Fruit fly (Drosophila melanogaster): ENCODE measurements around the gene MTA1-like.

MTA1-like gene

dm6 chr3R:5620387-5620956, 28.1 kb downstream of the MTA1-like start (continued):
- TF ChIP-seq Hmx (GFP tag; optimal IDR thresholded peaks at IDR 0.05) = peak; percentile 9
- no peak for TF ChIP-seq CG2199 (GFP tag; IDR thresholded peaks at IDR 0.05)
- TF ChIP-seq CG10431 (GFP tag; optimal IDR thresholded peaks at IDR 0.05) = no peak
- no peak for TF ChIP-seq CG10565 (GFP tag; optimal IDR thresholded peaks at IDR 0.05)
- peak; percentile 39 for TF ChIP-seq onecut (GFP tag; IDR thresholded peaks at IDR 0.05)
- TF ChIP-seq CG6254 (GFP tag; optimal IDR thresholded peaks at IDR 0.05) = peak; percentile 55
- TF ChIP-seq CG7556 (GFP tag; optimal IDR thresholded peaks at IDR 0.05) = peak; percentile 77
- TF ChIP-seq klu (GFP tag; IDR thresholded peaks at IDR 0.05) = peak; percentile 18; the same call in 1 of the 2 replicates
- peak; percentile 43 for TF ChIP-seq chn (GFP tag; optimal IDR thresholded peaks at IDR 0.05)
- peak; percentile 74 for TF ChIP-seq gem (tag; optimal IDR thresholded peaks at IDR 0.05)
- peak; percentile 93 for TF ChIP-seq sens (GFP tag)
- TF ChIP-seq jigr1 (GFP tag; IDR thresholded peaks at IDR 0.05) = peak; percentile 65; the same call in 1 of the 3 replicates
- TF ChIP-seq CG18476 (GFP tag; optimal IDR thresholded peaks at IDR 0.05) = peak; percentile 35
- TF ChIP-seq CG11504 (tag; optimal IDR thresholded peaks at IDR 0.05) = peak; percentile 83
- no peak for TF ChIP-seq fru (optimal IDR thresholded peaks at IDR 0.05)
- TF ChIP-seq unpg (GFP tag; optimal IDR thresholded peaks at IDR 0.05) = peak; percentile 35
- TF ChIP-seq Dll (GFP tag; IDR thresholded peaks at IDR 0.05; ENCODE audit: partially characterized antibody) = no peak
- no peak for TF ChIP-seq amos (GFP tag; IDR thresholded peaks at IDR 0.05; ENCODE audit: partially characterized antibody)
- TF ChIP-seq lbe (GFP tag; optimal IDR thresholded peaks at IDR 0.05) = no peak
- no peak for TF ChIP-seq lov (optimal IDR thresholded peaks at IDR 0.05)
- TF ChIP-seq lov (GFP tag; IDR thresholded peaks at IDR 0.05) = peak; percentile 84
- peak; percentile 73 for TF ChIP-seq Asciz (GFP tag; optimal IDR thresholded peaks at IDR 0.05)
- peak; percentile 49; the same call in 1 of the 2 replicates for TF ChIP-seq ttk (GFP tag; IDR thresholded peaks at IDR 0.05)
- TF ChIP-seq fd96Cb (tag; optimal IDR thresholded peaks at IDR 0.05) = peak; percentile 70
- TF ChIP-seq Camta (GFP tag; optimal IDR thresholded peaks at IDR 0.05) = peak; percentile 62
- peak; percentile 71 for TF ChIP-seq Ptx1 (GFP tag; IDR thresholded peaks at IDR 0.05)
- TF ChIP-seq CG12391 (tag; optimal IDR thresholded peaks at IDR 0.05) = peak; percentile 73
- TF ChIP-seq ranshi (GFP tag; IDR thresholded peaks at IDR 0.05) = peak; percentile 65; the same call in 1 of the 2 replicates
- peak; percentile 41; the same call in 1 of the 3 replicates for TF ChIP-seq CG11695 (GFP tag; IDR thresholded peaks at IDR 0.05)
- no peak for TF ChIP-seq disco-r (GFP tag; optimal IDR thresholded peaks at IDR 0.05)
- TF ChIP-seq fu2 (GFP tag; optimal IDR thresholded peaks at IDR 0.05) = peak; percentile 44
- TF ChIP-seq Oaz (GFP tag; IDR thresholded peaks at IDR 0.05) = no peak
- peak; percentile 38 for TF ChIP-seq pnt (GFP tag; optimal IDR thresholded peaks at IDR 0.05)
- no peak for TF ChIP-seq kah (GFP tag; optimal IDR thresholded peaks at IDR 0.05)
- no peak for TF ChIP-seq Bgb (GFP tag; IDR thresholded peaks at IDR 0.05; ENCODE audit: partially characterized antibody)
- peak; percentile 43; the same call in 1 of the 2 replicates for TF ChIP-seq CG14014 (GFP tag; IDR thresholded peaks at IDR 0.05)
- peak; percentile 48 for TF ChIP-seq slp2 (GFP tag; optimal IDR thresholded peaks at IDR 0.05)
- peak; percentile 71 for TF ChIP-seq Side (GFP tag; optimal IDR thresholded peaks at IDR 0.05)
- no peak for TF ChIP-seq Kr (GFP tag; optimal IDR thresholded peaks at IDR 0.05)
- TF ChIP-seq CG17568 (GFP tag; optimal IDR thresholded peaks at IDR 0.05) = peak; percentile 24
- no peak for TF ChIP-seq toy (GFP tag; IDR thresholded peaks at IDR 0.05)
- peak; percentile 42 for TF ChIP-seq sqz (GFP tag; optimal IDR thresholded peaks at IDR 0.05)
- peak; percentile 50 for TF ChIP-seq CG17829 (tag; optimal IDR thresholded peaks at IDR 0.05)
- TF ChIP-seq Med (GFP tag) = peak; percentile 94
- TF ChIP-seq zf30C (GFP tag; optimal IDR thresholded peaks at IDR 0.05) = peak; percentile 34
- TF ChIP-seq chm (GFP tag; IDR thresholded peaks at IDR 0.05) = peak; percentile 62; the same call in 1 of the 2 replicates
- TF ChIP-seq CG18011 (GFP tag; optimal IDR thresholded peaks at IDR 0.05) = no peak
- TF ChIP-seq CG6175 (GFP tag; IDR thresholded peaks at IDR 0.05) = no peak
- TF ChIP-seq Doc3 (GFP tag; IDR thresholded peaks at IDR 0.05; ENCODE audit: partially characterized antibody) = no peak
- TF ChIP-seq HHEX (GFP tag; optimal IDR thresholded peaks at IDR 0.05) = peak; percentile 69
- TF ChIP-seq CkIIα-i1 (GFP tag; IDR thresholded peaks at IDR 0.05) = no peak
